Worm (Caenorhabditis elegans): ENCODE results near the gene F55A11.6.

DNA sequence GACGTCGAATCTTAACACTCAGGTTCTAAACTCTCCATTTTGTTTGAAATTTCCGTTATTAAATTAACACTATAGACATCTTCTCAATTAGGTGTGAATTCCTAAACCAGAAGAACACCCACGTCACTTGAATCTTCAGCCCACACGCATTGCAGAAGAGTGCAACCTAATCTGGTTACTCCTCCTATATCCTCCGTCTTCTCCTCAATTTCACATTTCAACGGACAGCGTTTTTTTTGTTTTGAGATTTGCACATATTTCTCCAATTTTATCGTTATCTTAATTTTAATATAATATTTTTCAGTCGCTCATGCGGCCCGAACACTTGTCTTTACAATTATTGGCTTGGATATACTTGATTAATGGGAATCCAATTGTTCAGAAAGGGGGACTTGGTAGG, 19.3 kb upstream of the F55A11.6 start, which contains the start of gene smoc-1:
- no peak for TF ChIP-seq hlh-1 (tag; optimal IDR thresholded peaks at IDR 0.05)
- no peak for TF ChIP-seq unc-39 (tag; optimal IDR thresholded peaks at IDR 0.05)
- no peak for TF ChIP-seq ztf-11 (tag; optimal IDR thresholded peaks at IDR 0.05)
- TF ChIP-seq elt-3 (tag; optimal IDR thresholded peaks at IDR 0.05) = no peak
- TF ChIP-seq snpc-4 (tag; optimal IDR thresholded peaks at IDR 0.05) = no peak
- TF ChIP-seq ces-1 (GFP tag; optimal IDR thresholded peaks at IDR 0.05) = no peak
- TF ChIP-seq ceh-43 (GFP tag; optimal IDR thresholded peaks at IDR 0.05) = no peak
- TF ChIP-seq nhr-237 (tag; optimal IDR thresholded peaks at IDR 0.05) = no peak

All from whole organism, mixed stage, embryonic.